Fruit fly (Drosophila melanogaster): Measurements from ENCODE around the gene RPA1.

DNA sequence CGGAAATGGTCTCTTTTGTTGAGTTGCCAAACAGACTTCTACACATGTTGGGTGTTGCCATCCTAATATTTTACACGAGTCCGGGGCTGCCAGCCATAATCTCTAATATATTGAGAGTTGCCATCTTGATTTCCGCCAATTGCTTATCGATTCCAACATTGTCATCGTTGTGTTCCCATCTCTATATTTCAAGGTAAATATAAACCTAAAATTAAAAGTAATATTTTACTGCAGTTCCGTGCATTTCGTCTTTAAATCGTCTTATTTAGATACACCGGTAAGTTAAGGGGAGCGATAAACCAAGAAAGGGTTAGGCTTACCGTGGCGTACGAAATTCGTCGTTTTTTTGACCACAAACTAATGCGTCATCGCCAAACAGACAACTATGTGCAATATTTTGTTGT is 30.9 kb downstream of the RPA1 start, which contains the start of gene PolI:
- TF ChIP-seq usp (GFP tag; optimal IDR thresholded peaks at IDR 0.05) (no peak), CG8478 (optimal IDR thresholded peaks at IDR 0.05) (no peak), pan (optimal IDR thresholded peaks at IDR 0.05) (no peak), psq (optimal IDR thresholded peaks at IDR 0.05) (no peak), EcR (GFP tag; optimal IDR thresholded peaks at IDR 0.05) (no peak)
